Worm (Caenorhabditis elegans) whole organism, L2 larva: ENCODE measurements around the gene srz-67.

ENCODE experiments used
- ama-1 ChIP-seq: fragments of 150-350 bp; optimal IDR thresholded peaks from 2 replicates; lab custom pipeline; 2018; ENCODE audit warnings: inconsistent platforms
- blmp-1 ChIP-seq: sonication (generic microtip); optimal IDR thresholded peaks from 2 replicates; lab custom pipeline; 2017; ENCODE audit warnings: missing genetic modification characterization, mild to moderate bottlenecking, missing compliant biosample characterization, antibody characterized with exemption, moderate library complexity; ENCODE audit not compliant: insufficient read depth
- nhr-11 ChIP-seq: fragments of 150-350 bp; optimal IDR thresholded peaks from 2 replicates; lab custom pipeline; 2014; ENCODE audit warnings: missing biosample characterization, missing genetic modification characterization
- ztf-1 ChIP-seq: fragments of 200-800 bp; sonication (Bioruptor generic); conservative IDR thresholded peaks from 2 replicates; pipeline ENCODE4 v1.3.6; 2022; ENCODE audit warnings: missing genetic modification characterization, missing compliant biosample characterization

DNA sequence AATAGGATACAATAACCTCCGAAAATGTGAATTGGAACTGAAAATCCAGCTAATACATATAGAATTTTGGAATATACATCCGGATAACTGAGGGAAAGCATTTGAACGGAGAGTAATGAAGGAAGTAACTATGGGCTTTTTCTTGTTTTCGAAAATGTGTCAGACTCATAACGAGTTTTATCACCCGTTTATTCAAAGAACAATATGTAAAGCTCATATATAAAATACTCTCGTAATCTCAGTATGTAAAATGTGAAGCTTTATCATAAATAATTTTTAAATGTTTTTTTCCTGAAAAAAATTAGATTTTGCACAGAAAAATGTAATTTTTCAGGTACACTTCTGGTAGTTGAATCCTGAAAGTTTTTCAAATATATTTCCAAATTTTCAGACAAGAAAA is 6.5 kb downstream of the srz-67 start, which contains the start of gene srh-297:
- TF ChIP-seq nhr-11: no peak
- no peak for TF ChIP-seq ama-1
- TF ChIP-seq ztf-1 (GFP tag; lab: Robert Waterston, UW): no peak
- no peak for TF ChIP-seq blmp-1 (tag; lab: Kevin White, UChicago)
